Worm (Caenorhabditis elegans) whole organism, early embryonic: ENCODE results near the gene K09C4.9.

ENCODE experiments used
- B0310.2 ChIP-seq: sonication (generic microtip); optimal IDR thresholded peaks from 2 replicates; lab custom pipeline; 2016; ENCODE audit warnings: mild to moderate bottlenecking, missing genetic modification characterization, missing compliant biosample characterization
- aly-1 ChIP-seq: sonication (generic microtip); optimal IDR thresholded peaks from 2 replicates; lab custom pipeline; 2016; ENCODE audit warnings: missing genetic modification characterization, missing compliant biosample characterization
- ets-7 ChIP-seq: sonication (generic microtip); optimal IDR thresholded peaks from 2 replicates; lab custom pipeline; 2016; ENCODE audit warnings: missing genotype, missing genetic modification characterization, missing compliant biosample characterization
- hmg-4 ChIP-seq: fragments of 200-800 bp; sonication (Bioruptor generic); optimal IDR thresholded peaks from 2 replicates; lab custom pipeline; 2018; ENCODE audit warnings: mild to moderate bottlenecking, missing genetic modification characterization, missing compliant biosample characterization
- tra-4 ChIP-seq: sonication (generic microtip); optimal IDR thresholded peaks from 2 replicates; lab custom pipeline; 2017; ENCODE audit warnings: missing genetic modification characterization, missing compliant biosample characterization

DNA sequence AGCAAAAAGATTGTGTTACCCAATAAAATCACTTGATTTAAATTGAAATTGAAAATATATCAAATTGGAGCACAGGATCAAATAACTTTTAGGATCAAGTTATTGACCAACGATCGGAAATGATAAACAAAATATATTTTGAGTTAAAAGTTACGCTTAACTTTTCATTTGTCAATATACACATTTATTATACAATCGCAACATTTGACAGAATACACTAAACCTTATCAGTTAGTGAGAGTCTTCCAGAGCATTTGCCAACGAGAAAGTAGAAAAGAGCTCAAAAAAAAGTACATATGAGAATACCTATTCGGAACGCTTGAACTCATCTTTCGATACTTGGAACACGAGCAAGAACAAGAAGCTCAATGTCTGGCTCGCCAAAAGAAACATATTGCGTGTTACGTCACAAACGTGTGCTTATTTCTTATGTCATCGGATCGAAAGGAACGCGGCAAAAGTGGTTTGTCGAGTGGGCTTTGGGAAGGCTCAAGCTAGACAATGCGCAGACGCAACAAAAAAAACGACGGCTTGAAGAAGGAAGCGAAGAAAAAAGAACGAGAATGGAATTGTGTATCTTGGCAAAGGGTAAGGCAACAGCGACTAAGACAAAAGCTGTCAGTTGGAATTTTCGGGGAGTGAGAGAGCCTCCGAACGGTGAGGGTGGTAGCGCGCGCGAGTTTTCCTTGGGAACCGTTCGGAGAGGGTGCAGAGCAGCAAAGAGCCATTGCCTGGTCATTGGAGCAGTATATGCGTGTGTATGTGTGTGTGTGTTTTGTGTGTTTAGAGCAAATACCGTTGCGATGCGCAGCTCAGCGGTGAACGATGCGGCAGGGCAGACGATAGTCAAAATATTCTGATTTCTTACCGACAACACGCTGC is 45.0 kb downstream of the K09C4.9 start:
- TF ChIP-seq tra-4 (tag; lab: Kevin White, UChicago) (no peak), aly-1 (tag; lab: Kevin White, UChicago) (peak; percentile 9), ets-7 (tag; lab: Kevin White, UChicago) (no peak), hmg-4 (peak; percentile 54), B0310.2 (tag; lab: Kevin White, UChicago) (no peak)
